Fruit fly (Drosophila melanogaster): ENCODE measurements around the gene Tgs1.

The Tgs1 gene

dm6 chr3R:18255281-18255680, at the start of gene Tgs1, which contains the start of the genes Ada2a, Polr2D and moi:
Gene Tgs1, plus strand, starts transcription at chr3R:18255530.
Gene Ada2a, minus strand, starts transcription at chr3R:18255487.
Gene Polr2D, minus strand, starts transcription at chr3R:18255487.
Gene moi, plus strand, starts transcription at chr3R:18255530.
- TF ChIP-seq CTCF (optimal IDR thresholded peaks at IDR 0.05) (peak; percentile 1 to 28), CG8478 (optimal IDR thresholded peaks at IDR 0.05) (no peak)

dm6 chr3R:18208479-18208878, 46.9 kb upstream of the Tgs1 start, which contains the start of gene CG44158:
Gene CG44158, plus strand, starts transcription at chr3R:18208779.
- TF ChIP-seq CTCF (optimal IDR thresholded peaks at IDR 0.05) (no peak), CG8478 (optimal IDR thresholded peaks at IDR 0.05) (no peak)

- no peak for TF ChIP-seq CG8478 (optimal IDR thresholded peaks at IDR 0.05)
- no peak for TF ChIP-seq CTCF (optimal IDR thresholded peaks at IDR 0.05)
Observed at dm6 chr3R:18215300-18215699, 40.0 kb upstream of the Tgs1 start.

DNA sequence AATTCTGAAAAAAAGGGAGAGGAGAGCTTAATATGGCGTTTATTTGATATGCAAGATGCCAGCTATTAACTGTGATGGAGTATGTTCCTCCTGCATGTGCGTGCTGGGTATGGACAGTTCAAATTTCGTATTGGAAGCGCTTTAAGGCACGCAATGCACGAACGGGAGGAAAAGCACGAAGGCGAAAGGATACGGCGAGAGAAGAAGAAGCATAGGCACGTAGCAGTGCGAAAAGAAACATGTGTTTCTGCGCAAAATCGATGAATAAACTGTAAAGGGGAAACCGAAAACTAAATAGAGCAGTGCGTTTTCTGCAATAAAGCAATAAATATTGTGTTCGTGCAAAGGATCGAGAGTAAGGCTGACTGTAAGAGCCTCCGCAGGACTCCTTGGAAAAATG, 39.4 kb upstream of the Tgs1 start, which contains the start of gene CG14314:
Gene CG14314, plus strand, starts transcription at position 243 of the 400 bp plus-strand sequence.
- TF ChIP-seq CG8478 (optimal IDR thresholded peaks at IDR 0.05): no peak
- no peak for TF ChIP-seq CTCF (optimal IDR thresholded peaks at IDR 0.05)

- TF ChIP-seq CTCF (optimal IDR thresholded peaks at IDR 0.05): no peak
- no peak for TF ChIP-seq CG8478 (optimal IDR thresholded peaks at IDR 0.05)
Observed at dm6 chr3R:18220211-18220749, 35.0 kb upstream of the Tgs1 start, which contains the start of the genes CG7988 and CG7183. Gene CG7988, plus strand, starts transcription at chr3R:18220526. Gene CG7183, minus strand, starts transcription at chr3R:18220699.

dm6 chr3R:18223434-18223833, 31.9 kb upstream of the Tgs1 start, which contains the start of the genes mTerf5 and Non3:
Gene mTerf5, minus strand, starts transcription at chr3R:18223682.
Gene Non3, plus strand, starts transcription at chr3R:18223722.
- no peak for TF ChIP-seq CG8478 (optimal IDR thresholded peaks at IDR 0.05)
- no peak for TF ChIP-seq CTCF (optimal IDR thresholded peaks at IDR 0.05)

dm6 chr3R:18226043-18226808, 29.1 kb upstream of the Tgs1 start, which contains the start of the genes CG7168 and Mdh2:
Gene CG7168, minus strand, starts transcription at chr3R:18226082.
Gene Mdh2, plus strand, starts transcription at chr3R:18226396.
- no peak for TF ChIP-seq CG8478 (optimal IDR thresholded peaks at IDR 0.05)
- TF ChIP-seq CTCF (optimal IDR thresholded peaks at IDR 0.05): no peak

DNA sequence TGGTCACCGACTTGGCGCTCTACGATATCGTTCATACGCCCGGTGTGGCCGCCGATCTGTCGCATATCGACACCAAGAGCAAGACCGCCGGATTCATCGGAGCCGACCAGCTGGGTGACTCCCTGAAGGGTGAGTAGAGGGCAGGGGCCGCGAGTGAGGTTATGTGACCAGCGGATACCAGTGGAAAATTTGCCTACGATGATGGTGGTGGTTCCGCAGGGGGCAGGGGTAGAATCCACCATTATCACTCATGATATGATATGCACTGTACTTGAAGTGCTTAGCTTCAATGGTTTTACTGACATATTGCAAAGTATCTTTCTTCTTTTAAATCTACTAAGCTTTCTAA, 28.5 kb upstream of the Tgs1 start:
- no peak for TF ChIP-seq CG8478 (optimal IDR thresholded peaks at IDR 0.05)
- no peak for TF ChIP-seq CTCF (optimal IDR thresholded peaks at IDR 0.05)

DNA sequence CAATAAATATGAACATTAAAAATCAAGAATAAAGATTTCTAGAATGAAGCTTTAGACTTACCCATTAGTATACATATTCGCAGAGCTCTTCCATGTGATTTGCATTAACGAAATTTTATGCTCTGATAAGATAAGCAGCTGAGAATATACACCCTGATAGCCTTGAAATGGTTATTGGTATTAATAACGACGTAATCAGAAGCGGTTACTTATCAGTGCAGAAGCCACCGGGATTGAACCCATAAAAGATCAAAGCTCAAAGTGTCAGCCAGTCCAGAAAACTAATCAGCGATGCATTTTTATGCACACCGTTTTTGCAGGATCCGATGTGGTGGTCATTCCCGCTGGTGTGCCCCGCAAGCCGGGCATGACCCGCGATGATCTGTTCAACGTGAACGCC, 27.9 kb upstream of the Tgs1 start:
- TF ChIP-seq CTCF (optimal IDR thresholded peaks at IDR 0.05) (no peak), CG8478 (optimal IDR thresholded peaks at IDR 0.05) (no peak)

- TF ChIP-seq CTCF (optimal IDR thresholded peaks at IDR 0.05) (no peak), CG8478 (optimal IDR thresholded peaks at IDR 0.05) (no peak)
Observed at dm6 chr3R:18228713-18229222, 26.6 kb upstream of the Tgs1 start.

- TF ChIP-seq CTCF (optimal IDR thresholded peaks at IDR 0.05) (no peak), CG8478 (optimal IDR thresholded peaks at IDR 0.05) (no peak)
Observed at dm6 chr3R:18230229-18230628, 25.1 kb upstream of the Tgs1 start.

dm6 chr3R:18232187-18232586, 23.1 kb upstream of the Tgs1 start:
- TF ChIP-seq CTCF (optimal IDR thresholded peaks at IDR 0.05) (no peak), CG8478 (optimal IDR thresholded peaks at IDR 0.05) (no peak)

DNA sequence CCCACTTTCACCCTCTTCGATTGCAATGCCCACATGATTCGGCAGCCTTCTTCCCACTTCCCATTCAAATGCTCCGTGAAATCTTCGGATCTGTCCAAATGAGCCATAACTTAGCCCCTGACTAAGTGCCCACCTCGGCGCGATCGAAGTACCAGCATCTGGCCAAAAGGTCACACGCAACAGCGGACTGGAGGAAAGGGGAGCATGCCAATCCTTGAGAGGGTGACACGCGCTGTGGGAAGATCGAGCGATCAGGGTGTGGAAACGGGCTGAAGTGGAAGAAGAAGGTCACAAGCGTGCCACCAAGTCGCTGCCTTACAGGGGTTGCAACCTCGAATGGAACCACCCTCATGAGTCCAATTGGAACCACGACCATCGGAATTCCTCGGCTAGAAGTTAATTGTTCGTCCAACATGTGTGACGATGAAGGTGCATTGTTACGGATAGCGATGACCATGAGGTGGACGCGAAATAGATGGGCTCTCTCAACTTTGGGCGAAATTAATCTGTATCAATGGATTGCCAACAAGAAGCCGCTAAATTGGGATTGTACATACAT, 20.6 kb upstream of the Tgs1 start:
- TF ChIP-seq CTCF (optimal IDR thresholded peaks at IDR 0.05) (no peak), CG8478 (optimal IDR thresholded peaks at IDR 0.05) (no peak)

DNA sequence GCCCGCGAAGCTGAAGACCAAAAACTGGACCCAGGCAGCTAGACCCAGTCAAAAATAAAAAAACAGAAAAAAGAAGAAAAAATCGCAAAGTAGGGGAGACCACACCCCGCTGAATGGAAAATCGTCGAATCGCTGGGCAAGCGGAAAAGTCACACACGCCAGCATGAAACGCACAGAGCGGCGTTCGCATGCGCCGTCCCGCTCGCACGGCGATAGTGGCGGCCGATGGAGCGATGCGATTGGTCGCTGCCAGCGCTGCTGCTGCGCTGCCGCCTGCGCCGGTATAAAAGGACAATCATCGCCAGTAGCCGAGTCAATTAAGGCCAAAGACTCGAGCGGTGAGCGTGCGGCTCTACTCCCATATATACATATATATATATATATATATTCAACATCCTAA, 19.5 kb upstream of the Tgs1 start, which contains the start of gene repo:
Gene repo, plus strand, starts transcription at position 314 of the 400 bp plus-strand sequence.
- no peak for TF ChIP-seq CTCF (optimal IDR thresholded peaks at IDR 0.05)
